Fruit fly (Drosophila melanogaster) Kc167 (cell line): ENCODE measurements around the gene Drs.

Experiments used
- Sin3A ChIP-seq: fragments of >200 bp; optimal IDR thresholded peaks from 2 replicates; lab custom pipeline; 2018; ENCODE audit warnings: missing external identifiers
- h ChIP-seq: fragments of >200 bp; optimal IDR thresholded peaks from 3 replicates; lab custom pipeline; 2018; ENCODE audit warnings: missing external identifiers
- insv ChIP-seq: fragments of >200 bp; optimal IDR thresholded peaks from 3 replicates; lab custom pipeline; 2018; ENCODE audit warnings: missing external identifiers
- psq ChIP-seq: fragments of >200 bp; optimal IDR thresholded peaks from 2 replicates; lab custom pipeline; 2017; ENCODE audit warnings: missing external identifiers
- ttk ChIP-seq: sonication (Bioruptor generic); optimal IDR thresholded peaks from 2 replicates; lab custom pipeline; 2017; ENCODE audit warnings: missing external identifiers

DNA sequence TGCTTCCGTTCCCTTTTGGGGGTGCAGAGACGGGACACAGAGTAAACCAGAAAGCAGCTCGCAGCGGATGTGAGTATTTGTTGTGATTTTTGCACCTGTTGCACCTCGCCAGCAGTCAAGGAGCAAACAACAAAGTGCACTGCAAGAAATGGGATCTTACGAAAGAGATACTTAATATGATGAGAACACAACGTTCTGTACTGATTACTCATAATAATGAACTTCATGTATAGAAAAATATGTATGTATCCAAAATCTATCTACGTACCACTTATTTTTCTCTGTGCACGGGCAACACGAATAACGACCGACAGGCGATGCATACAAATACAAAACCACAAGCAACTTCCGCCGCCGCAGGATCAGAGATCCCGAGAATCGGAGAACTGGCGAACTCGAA, 28.5 kb downstream of the Drs start:
- TF ChIP-seq h, result no peak
- TF ChIP-seq ttk (lab: Kevin White, UChicago), result no peak
- no peak for TF ChIP-seq Sin3A (lab: Kevin White, UChicago)
- no peak for TF ChIP-seq psq (lab: Kevin White, UChicago)
- no peak for TF ChIP-seq insv (lab: Kevin White, UChicago)
